Worm (Caenorhabditis elegans) whole organism, mixed stage, embryonic: ENCODE measurements around the gene tag-340.

ENCODE experiments used
- M03D4.4 ChIP-seq: sonication (generic microtip); optimal IDR thresholded peaks from 2 replicates; lab custom pipeline; 2017; ENCODE audit warnings: mild to moderate bottlenecking, missing genetic modification characterization, missing compliant biosample characterization
- bed-3 ChIP-seq: fragments of 200-800 bp; sonication (Bioruptor generic); optimal IDR thresholded peaks from 3 replicates; lab custom pipeline; 2018; ENCODE audit warnings: mild to moderate bottlenecking, missing genetic modification characterization, moderate library complexity, missing compliant biosample characterization
- blmp-1 ChIP-seq: fragments of 150-350 bp; optimal IDR thresholded peaks from 2 replicates; lab custom pipeline; 2014; ENCODE audit warnings: missing biosample characterization, missing genetic modification characterization
- ceh-39 ChIP-seq: fragments of 150-350 bp; optimal IDR thresholded peaks from 2 replicates; lab custom pipeline; 2014; ENCODE audit warnings: missing biosample characterization, missing genetic modification characterization
- ceh-43 ChIP-seq: fragments of 200-800 bp; sonication (Bioruptor generic); optimal IDR thresholded peaks from 2 replicates; lab custom pipeline; 2018; ENCODE audit warnings: mild to moderate bottlenecking, missing genetic modification characterization, moderate library complexity, missing compliant biosample characterization
- ceh-83 ChIP-seq: fragments of 200-800 bp; sonication (Bioruptor generic); optimal IDR thresholded peaks from 2 replicates; lab custom pipeline; 2018; ENCODE audit warnings: mild to moderate bottlenecking, missing genetic modification characterization, missing compliant biosample characterization
- ces-1 ChIP-seq: fragments of 150-350 bp; optimal IDR thresholded peaks from 2 replicates; lab custom pipeline; 2014; ENCODE audit warnings: missing biosample characterization, missing genetic modification reagents, missing genetic modification characterization
- cnd-1 ChIP-seq: fragments of 200-800 bp; sonication (Bioruptor generic); optimal IDR thresholded peaks from 2 replicates; lab custom pipeline; 2018; ENCODE audit warnings: mild to moderate bottlenecking, missing genetic modification characterization, missing compliant biosample characterization
- drap-1 ChIP-seq: fragments of 200-800 bp; sonication (Bioruptor generic); optimal IDR thresholded peaks from 3 replicates; lab custom pipeline; 2018; ENCODE audit warnings: mild to moderate bottlenecking, missing genetic modification characterization, missing compliant biosample characterization
- elt-1 ChIP-seq: sonication (generic microtip); optimal IDR thresholded peaks from 2 replicates; lab custom pipeline; 2017; ENCODE audit warnings: missing genetic modification characterization, mild to moderate bottlenecking, missing compliant biosample characterization, antibody characterized with exemption, moderate library complexity, borderline replicate concordance; ENCODE audit not compliant: insufficient read depth
- elt-3 ChIP-seq: fragments of 150-350 bp; optimal IDR thresholded peaks from 2 replicates; lab custom pipeline; 2014; ENCODE audit warnings: missing biosample characterization, missing genetic modification characterization
- flh-1 ChIP-seq: fragments of 200-800 bp; sonication (Bioruptor generic); optimal IDR thresholded peaks from 2 replicates; lab custom pipeline; 2018; ENCODE audit warnings: mild to moderate bottlenecking, missing genetic modification characterization, moderate library complexity, missing compliant biosample characterization
- ham-2 ChIP-seq: fragments of 200-800 bp; sonication (Bioruptor generic); optimal IDR thresholded peaks from 2 replicates; lab custom pipeline; 2018; ENCODE audit warnings: mild to moderate bottlenecking, missing genetic modification characterization, missing compliant biosample characterization
- hlh-1 ChIP-seq: fragments of 150-350 bp; optimal IDR thresholded peaks from 2 replicates; lab custom pipeline; 2014; ENCODE audit warnings: missing biosample characterization, missing genetic modification reagents, missing genetic modification characterization
- lin-13 ChIP-seq: fragments of 150-350 bp; optimal IDR thresholded peaks from 2 replicates; lab custom pipeline; 2014; ENCODE audit warnings: missing biosample characterization, missing genetic modification characterization
- lin-32 ChIP-seq: fragments of 200-800 bp; sonication (Bioruptor generic); optimal IDR thresholded peaks from 2 replicates; lab custom pipeline; 2018; ENCODE audit warnings: mild to moderate bottlenecking, missing genetic modification characterization, missing compliant biosample characterization
- lsy-2 ChIP-seq: fragments of 150-350 bp; optimal IDR thresholded peaks from 2 replicates; lab custom pipeline; 2014; ENCODE audit warnings: missing biosample characterization, missing genetic modification characterization
- mab-5 ChIP-seq: fragments of 150-350 bp; optimal IDR thresholded peaks from 2 replicates; lab custom pipeline; 2014; ENCODE audit warnings: missing biosample characterization, missing genetic modification characterization
- mep-1 ChIP-seq: fragments of 150-350 bp; optimal IDR thresholded peaks from 2 replicates; lab custom pipeline; 2017; ENCODE audit warnings: missing biosample characterization, missing genetic modification reagents, missing genetic modification characterization, inconsistent platforms
- mls-2 ChIP-seq: sonication (generic microtip); optimal IDR thresholded peaks from 2 replicates; lab custom pipeline; 2016; ENCODE audit warnings: mild to moderate bottlenecking, missing genetic modification characterization, moderate library complexity, missing compliant biosample characterization
- nhr-12 ChIP-seq: fragments of 150-350 bp; optimal IDR thresholded peaks from 2 replicates; lab custom pipeline; 2014; ENCODE audit warnings: missing biosample characterization, missing genetic modification characterization
- nhr-2 ChIP-seq: fragments of 150-350 bp; optimal IDR thresholded peaks from 2 replicates; lab custom pipeline; 2014; ENCODE audit warnings: missing biosample characterization, missing genetic modification characterization
- nhr-237 ChIP-seq: fragments of 150-350 bp; optimal IDR thresholded peaks from 2 replicates; lab custom pipeline; 2014; ENCODE audit warnings: missing biosample characterization, missing genetic modification characterization
- nhr-28 ChIP-seq: fragments of 150-350 bp; optimal IDR thresholded peaks from 2 replicates; lab custom pipeline; 2014; ENCODE audit warnings: missing biosample characterization, missing genetic modification characterization
- nhr-76 ChIP-seq: sonication (generic microtip); optimal IDR thresholded peaks from 2 replicates; lab custom pipeline; 2017; ENCODE audit warnings: missing biosample characterization, missing genetic modification characterization
- pha-4 ChIP-seq: fragments of 150-350 bp; optimal IDR thresholded peaks from 2 replicates; lab custom pipeline; 2018; ENCODE audit warnings: missing biosample characterization, missing genetic modification reagents, missing genetic modification characterization
- sem-2 ChIP-seq: fragments of 200-800 bp; sonication (Bioruptor generic); optimal IDR thresholded peaks from 2 replicates; lab custom pipeline; 2018; ENCODE audit warnings: mild to moderate bottlenecking, missing genetic modification characterization, missing compliant biosample characterization
- snpc-4 ChIP-seq: fragments of 150-350 bp; optimal IDR thresholded peaks from 2 replicates; lab custom pipeline; 2014; ENCODE audit warnings: missing biosample characterization, missing genetic modification characterization
- sptf-1 ChIP-seq: sonication (generic microtip); optimal IDR thresholded peaks from 2 replicates; lab custom pipeline; 2017; ENCODE audit warnings: mild to moderate bottlenecking, missing genetic modification characterization, moderate library complexity, missing compliant biosample characterization
- tbx-8 ChIP-seq: fragments of 200-800 bp; sonication (Bioruptor generic); optimal IDR thresholded peaks from 2 replicates; lab custom pipeline; 2018; ENCODE audit warnings: mild to moderate bottlenecking, missing genetic modification characterization, moderate library complexity, missing compliant biosample characterization
- unc-120 ChIP-seq: sonication (generic microtip); optimal IDR thresholded peaks from 2 replicates; lab custom pipeline; 2017; ENCODE audit warnings: missing genetic modification characterization, missing compliant biosample characterization; ENCODE audit not compliant: poor library complexity, severe bottlenecking
- unc-39 ChIP-seq: fragments of 150-350 bp; optimal IDR thresholded peaks from 2 replicates; lab custom pipeline; 2014; ENCODE audit warnings: missing biosample characterization, missing genetic modification characterization
- unc-62 ChIP-seq: fragments of 150-350 bp; optimal IDR thresholded peaks from 2 replicates; lab custom pipeline; 2014; ENCODE audit warnings: missing biosample characterization, missing genetic modification reagents, missing genetic modification characterization
- zip-8 ChIP-seq: fragments of 150-350 bp; optimal IDR thresholded peaks from 2 replicates; lab custom pipeline; 2014; ENCODE audit warnings: missing biosample characterization, missing genetic modification characterization
- ztf-11 ChIP-seq: fragments of 150-350 bp; optimal IDR thresholded peaks from 2 replicates; lab custom pipeline; 2014; ENCODE audit warnings: missing biosample characterization, missing genetic modification characterization

The tag-340 gene

ce11 chrIII:4893540-4893939 is 6.8 kb upstream of the tag-340 start, which contains the start of gene F26F4.6:
F26F4.6 (minus strand) TSS chrIII:4893640.
- TF ChIP-seq M03D4.4 (no peak), ces-1 (no peak), lin-32 (no peak), blmp-1 (no peak), sptf-1 (tag; lab: Kevin White, UChicago) (no peak), ceh-39 (tag; lab: Kevin White, UChicago) (no peak), pha-4 (tag; lab: Kevin White, UChicago) (no peak), sem-2 (no peak), nhr-28 (tag; lab: Kevin White, UChicago) (no peak), snpc-4 (tag; lab: Kevin White, UChicago) (no peak)

ce11 chrIII:4895313-4895712 is 5.0 kb upstream of the tag-340 start:
- no peak for TF ChIP-seq ceh-43 (GFP tag; lab: Kevin White, UChicago)
- no peak for TF ChIP-seq unc-62 (GFP tag; lab: Kevin White, UChicago)
- TF ChIP-seq ztf-11 (tag; lab: Kevin White, UChicago): no peak
- no peak for TF ChIP-seq unc-39 (tag; lab: Kevin White, UChicago)
- TF ChIP-seq lin-13: no peak
- no peak for TF ChIP-seq nhr-2 (tag; lab: Kevin White, UChicago)
- TF ChIP-seq ceh-83 (GFP tag; lab: Kevin White, UChicago): no peak
- TF ChIP-seq flh-1 (GFP tag; lab: Kevin White, UChicago): no peak

- no peak for TF ChIP-seq nhr-237
- no peak for TF ChIP-seq tbx-8 (GFP tag; lab: Kevin White, UChicago)
- no peak for TF ChIP-seq cnd-1 (tag; lab: Kevin White, UChicago)
- no peak for TF ChIP-seq mab-5
- no peak for TF ChIP-seq mep-1
- no peak for TF ChIP-seq ces-1
- TF ChIP-seq unc-62 (GFP tag; lab: Kevin White, UChicago): no peak
- no peak for TF ChIP-seq nhr-2 (tag; lab: Kevin White, UChicago)
- TF ChIP-seq sptf-1 (tag; lab: Kevin White, UChicago): no peak
- TF ChIP-seq ztf-11 (tag; lab: Kevin White, UChicago): no peak
- TF ChIP-seq nhr-12 (tag; lab: Kevin White, UChicago): no peak
- no peak for TF ChIP-seq ceh-43 (GFP tag; lab: Kevin White, UChicago)
Measured at ce11 chrIII:4899035-4899578, 1.2 kb upstream of the tag-340 start, which contains the start of gene nhl-2. nhl-2 (minus strand) TSS chrIII:4899085.

- TF ChIP-seq lin-13 (peak; percentile 91), elt-3 (tag; lab: Kevin White, UChicago) (peak; percentile 69), zip-8 (tag; lab: Kevin White, UChicago) (peak; percentile 42), drap-1 (GFP tag; lab: Kevin White, UChicago) (peak; percentile 84), mls-2 (tag; lab: Kevin White, UChicago) (peak; percentile 83), sptf-1 (tag; lab: Kevin White, UChicago) (peak; percentile 88), hlh-1 (tag; lab: Kevin White, UChicago) (peak; percentile 84), ceh-83 (GFP tag; lab: Kevin White, UChicago) (no peak), nhr-28 (tag; lab: Kevin White, UChicago) (no peak), tbx-8 (GFP tag; lab: Kevin White, UChicago) (peak; percentile 41), sem-2 (no peak), nhr-76 (tag; lab: Kevin White, UChicago) (peak; percentile 29), unc-62 (GFP tag; lab: Kevin White, UChicago) (peak; percentile 95), snpc-4 (tag; lab: Kevin White, UChicago) (no peak), M03D4.4 (peak; percentile 86), ceh-39 (tag; lab: Kevin White, UChicago) (peak; percentile 85), lsy-2 (tag; lab: Kevin White, UChicago) (peak; percentile 88), ham-2 (GFP tag; lab: Kevin White, UChicago) (peak; percentile 92), unc-39 (tag; lab: Kevin White, UChicago) (peak; percentile 47), pha-4 (tag; lab: Kevin White, UChicago) (peak; percentile 98), blmp-1 (peak; percentile 89), nhr-12 (tag; lab: Kevin White, UChicago) (peak; percentile 72), bed-3 (GFP tag; lab: Kevin White, UChicago) (no peak), mep-1 (peak; percentile 96), lin-32 (peak; percentile 30), mab-5 (peak; percentile 61), ztf-11 (tag; lab: Kevin White, UChicago) (peak; percentile 91), ces-1 (peak; percentile 84), unc-120 (tag; lab: Kevin White, UChicago) (peak; percentile 89), cnd-1 (tag; lab: Kevin White, UChicago) (peak; percentile 86), elt-1 (tag; lab: Kevin White, UChicago) (no peak), ceh-43 (GFP tag; lab: Kevin White, UChicago) (peak; percentile 52), flh-1 (GFP tag; lab: Kevin White, UChicago) (no peak), nhr-237 (peak; percentile 97), nhr-2 (tag; lab: Kevin White, UChicago) (peak; percentile 50)
Measured at ce11 chrIII:4899728-4900127, 580 bp upstream of the tag-340 start.
